Worm (Caenorhabditis elegans) whole organism, midembryonic: ENCODE results near the gene Y50E8A.10.

ENCODE experiments used
- T22C8.4 ChIP-seq: fragments of 200-800 bp; sonication (Bioruptor generic); IDR thresholded peaks from 2 replicates; pipeline ENCODE4 v1.3.6; 2022; ENCODE audit warnings: missing genetic modification characterization, missing compliant biosample characterization
- cog-1 ChIP-seq: sonication (generic microtip); optimal IDR thresholded peaks from 2 replicates; lab custom pipeline; 2016; ENCODE audit warnings: missing genetic modification characterization, missing compliant biosample characterization
- flt-1 ChIP-seq: fragments of 200-800 bp; sonication (Bioruptor generic); IDR thresholded peaks from 2 replicates; pipeline ENCODE4 v1.3.6; 2022; ENCODE audit warnings: missing genetic modification characterization, missing compliant biosample characterization
- med-1 ChIP-seq: sonication (generic microtip); optimal IDR thresholded peaks from 2 replicates; lab custom pipeline; 2017; ENCODE audit warnings: missing genetic modification characterization, mild to moderate bottlenecking, missing compliant biosample characterization, antibody characterized with exemption, missing genetic modification reagents; ENCODE audit not compliant: insufficient read depth
- ref-1 ChIP-seq: fragments of 200-800 bp; sonication (Bioruptor generic); conservative IDR thresholded peaks from 2 replicates; pipeline ENCODE4 v1.3.6; 2022; ENCODE audit warnings: missing genetic modification reagents, missing genetic modification characterization, missing compliant biosample characterization
- tab-1 ChIP-seq: fragments of 200-800 bp; sonication (Bioruptor generic); IDR thresholded peaks from 2 replicates; pipeline ENCODE4 v1.3.6; 2022; ENCODE audit warnings: missing genetic modification characterization, missing compliant biosample characterization
- ztf-23 ChIP-seq: fragments of 200-800 bp; sonication (Bioruptor generic); IDR thresholded peaks from 2 replicates; pipeline ENCODE4 v1.3.6; 2022; ENCODE audit warnings: missing genetic modification reagents, missing genetic modification characterization, missing compliant biosample characterization
- ztf-29 ChIP-seq: fragments of 200-800 bp; sonication (Bioruptor generic); IDR thresholded peaks from 2 replicates; pipeline ENCODE4 v1.3.6; 2022; ENCODE audit warnings: missing genetic modification reagents, missing genetic modification characterization, missing compliant biosample characterization

DNA sequence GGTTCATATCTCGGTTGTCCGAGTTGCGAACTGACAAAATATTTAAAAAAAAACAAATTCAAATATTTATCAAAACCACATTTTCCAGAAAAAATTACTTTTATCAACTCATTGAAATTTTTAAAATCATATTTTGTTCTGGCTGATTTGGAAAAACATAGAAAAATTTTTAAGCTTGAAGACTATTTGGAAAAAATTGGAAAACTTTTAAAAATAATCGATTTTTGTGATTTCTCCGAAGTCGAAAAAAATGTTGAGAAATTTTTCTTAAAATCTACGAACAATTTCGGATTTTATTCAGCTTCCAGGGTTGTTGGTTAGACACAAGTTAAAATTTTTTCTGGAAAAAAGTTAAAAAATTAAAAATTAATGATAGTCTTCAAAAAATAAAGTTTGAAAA, 42.9 kb upstream of the Y50E8A.10 start, which contains the start of gene Y50E8A.5:
- TF ChIP-seq cog-1 (no peak), flt-1 (GFP tag; lab: Robert Waterston, UW) (no peak), med-1 (GFP tag; lab: Kevin White, UChicago) (no peak), ztf-23 (GFP tag; lab: Robert Waterston, UW) (no peak), ztf-29 (no peak), ref-1 (GFP tag; lab: Robert Waterston, UW) (no peak), T22C8.4 (GFP tag; lab: Robert Waterston, UW) (no peak), tab-1 (GFP tag; lab: Robert Waterston, UW) (no peak)
